Worm (Caenorhabditis elegans) whole organism, L2 larva: Measurements from ENCODE around the gene Y25C1A.8.
A peak's percentile ranks its signal among the peaks of the same experiment; 100 is the strongest.

Source experiments
- F13H6.1 ChIP-seq: sonication (generic microtip); optimal IDR thresholded peaks from 2 replicates; lab custom pipeline; 2016; ENCODE audit warnings: missing genetic modification characterization, missing compliant biosample characterization
- Y55F3AM.14 ChIP-seq: fragments of 200-800 bp; sonication (Bioruptor generic); optimal IDR thresholded peaks from 2 replicates; lab custom pipeline; 2018; ENCODE audit warnings: mild to moderate bottlenecking, missing genetic modification characterization, missing compliant biosample characterization
- ZK546.5 ChIP-seq: sonication (generic microtip); optimal IDR thresholded peaks from 2 replicates; lab custom pipeline; 2017; ENCODE audit warnings: missing biosample characterization, missing genetic modification characterization
- alr-1 ChIP-seq: fragments of 150-350 bp; optimal IDR thresholded peaks from 2 replicates; lab custom pipeline; 2014; ENCODE audit warnings: missing biosample characterization, missing genetic modification characterization
- ama-1 ChIP-seq: fragments of 150-350 bp; optimal IDR thresholded peaks from 2 replicates; lab custom pipeline; 2018; ENCODE audit warnings: inconsistent platforms
- blmp-1 ChIP-seq: sonication (generic microtip); optimal IDR thresholded peaks from 2 replicates; lab custom pipeline; 2017; ENCODE audit warnings: missing genetic modification characterization, mild to moderate bottlenecking, missing compliant biosample characterization, antibody characterized with exemption, moderate library complexity; ENCODE audit not compliant: insufficient read depth
- ceh-16 ChIP-seq: fragments of 150-350 bp; optimal IDR thresholded peaks from 2 replicates; lab custom pipeline; 2014; ENCODE audit warnings: missing biosample characterization, missing genetic modification characterization
- ceh-82 ChIP-seq: fragments of 150-350 bp; optimal IDR thresholded peaks from 2 replicates; lab custom pipeline; 2014; ENCODE audit warnings: missing biosample characterization, missing genetic modification characterization
- crh-2 ChIP-seq: sonication (generic microtip); optimal IDR thresholded peaks from 2 replicates; lab custom pipeline; 2017; ENCODE audit warnings: missing biosample characterization, missing genetic modification characterization
- dmd-4 ChIP-seq: sonication (generic microtip); optimal IDR thresholded peaks from 2 replicates; lab custom pipeline; 2017; ENCODE audit warnings: missing biosample characterization, missing genetic modification characterization
- egl-27 ChIP-seq: sonication (generic microtip); optimal IDR thresholded peaks from 3 replicates; lab custom pipeline; 2017; ENCODE audit warnings: missing biosample characterization, missing genetic modification reagents, missing genetic modification characterization
- elt-1 ChIP-seq: fragments of 150-350 bp; optimal IDR thresholded peaks from 2 replicates; lab custom pipeline; 2014; ENCODE audit warnings: missing biosample characterization, missing genetic modification characterization
- fos-1 ChIP-seq: fragments of 150-350 bp; optimal IDR thresholded peaks from 2 replicates; lab custom pipeline; 2014; ENCODE audit warnings: missing biosample characterization, missing genetic modification characterization
- gmeb-1 ChIP-seq: fragments of 150-350 bp; optimal IDR thresholded peaks from 2 replicates; lab custom pipeline; 2014; ENCODE audit warnings: missing biosample characterization, missing genetic modification characterization
- lin-11 ChIP-seq: fragments of 150-350 bp; sonication (generic microtip); optimal IDR thresholded peaks from 2 replicates; lab custom pipeline; 2014; ENCODE audit warnings: missing biosample characterization, missing genetic modification characterization, inconsistent platforms, mixed read lengths
- lin-13 ChIP-seq: fragments of 150-350 bp; optimal IDR thresholded peaks from 2 replicates; lab custom pipeline; 2014; ENCODE audit warnings: missing biosample characterization, missing genetic modification reagents, missing genetic modification characterization
- lin-39 ChIP-seq: fragments of 150-350 bp; optimal IDR thresholded peaks from 2 replicates; lab custom pipeline; 2014; ENCODE audit warnings: missing biosample characterization, missing genetic modification reagents, missing genetic modification characterization
- lsy-2 ChIP-seq, 2 experiments: fragments of 150-350 bp in 1 of 2; sonication (generic microtip) in 1 of 2; optimal IDR thresholded peaks; 2 replicates each; lab custom pipeline; 2014 to 2017; ENCODE audit warnings: missing biosample characterization in 2 of 2, missing genetic modification characterization in 2 of 2
- mbf-1 ChIP-seq: sonication (generic microtip); optimal IDR thresholded peaks from 2 replicates; lab custom pipeline; 2017; ENCODE audit warnings: missing biosample characterization, missing genetic modification characterization
- mdl-1 ChIP-seq, 2 experiments: fragments of 150-350 bp in 1 of 2; sonication (generic microtip) in 1 of 2; optimal IDR thresholded peaks; 2 replicates each; lab custom pipeline; 2017; ENCODE audit warnings: missing biosample characterization in 2 of 2, missing genetic modification characterization in 2 of 2
- nhr-10 ChIP-seq: sonication (generic microtip); optimal IDR thresholded peaks from 2 replicates; lab custom pipeline; 2017; ENCODE audit warnings: missing biosample characterization, missing genetic modification characterization
- nhr-12 ChIP-seq: fragments of 150-350 bp; optimal IDR thresholded peaks from 2 replicates; lab custom pipeline; 2014; ENCODE audit warnings: missing biosample characterization, missing genetic modification characterization
- nhr-129 ChIP-seq: fragments of 150-350 bp; optimal IDR thresholded peaks from 2 replicates; lab custom pipeline; 2014; ENCODE audit warnings: missing biosample characterization, missing genetic modification characterization
- nhr-21 ChIP-seq: fragments of 150-350 bp; optimal IDR thresholded peaks from 2 replicates; lab custom pipeline; 2014; ENCODE audit warnings: missing biosample characterization, missing genetic modification characterization
- nhr-23 ChIP-seq: fragments of 150-350 bp; optimal IDR thresholded peaks from 2 replicates; lab custom pipeline; 2014; ENCODE audit warnings: missing biosample characterization, missing genetic modification reagents, missing genetic modification characterization
- nhr-237 ChIP-seq: fragments of 150-350 bp; optimal IDR thresholded peaks from 2 replicates; lab custom pipeline; 2014; ENCODE audit warnings: missing biosample characterization, missing genetic modification characterization
- nhr-25 ChIP-seq: fragments of 150-350 bp; sonication (generic microtip); optimal IDR thresholded peaks from 3 replicates; lab custom pipeline; 2014; ENCODE audit warnings: missing biosample characterization, missing genetic modification characterization
- nhr-6 ChIP-seq: fragments of 150-350 bp; optimal IDR thresholded peaks from 2 replicates; lab custom pipeline; 2014; ENCODE audit warnings: missing biosample characterization, missing genetic modification characterization
- nhr-77 ChIP-seq: fragments of 150-350 bp; optimal IDR thresholded peaks from 2 replicates; lab custom pipeline; 2014; ENCODE audit warnings: missing biosample characterization, missing genetic modification characterization
- peb-1 ChIP-seq: fragments of 150-350 bp; optimal IDR thresholded peaks from 2 replicates; lab custom pipeline; 2014; ENCODE audit warnings: missing biosample characterization, missing genetic modification characterization
- skn-1 ChIP-seq: sonication (generic microtip); optimal IDR thresholded peaks from 2 replicates; lab custom pipeline; 2017; ENCODE audit warnings: missing biosample characterization, missing genetic modification characterization
- sma-3 ChIP-seq: sonication (generic microtip); optimal IDR thresholded peaks from 2 replicates; lab custom pipeline; 2016; ENCODE audit warnings: missing genetic modification reagents, missing genetic modification characterization, missing compliant biosample characterization
- sma-9 ChIP-seq, 2 experiments: fragments of 150-350 bp in 1 of 2; sonication (generic microtip) in 1 of 2; optimal IDR thresholded peaks; 2 replicates each; lab custom pipeline; 2014 to 2016; ENCODE audit warnings: missing genetic modification characterization in 2 of 2, mild to moderate bottlenecking in 1 of 2, missing biosample characterization in 1 of 2, missing compliant biosample characterization in 1 of 2, missing genetic modification reagents in 1 of 2, moderate library complexity in 1 of 2
- snpc-4 ChIP-seq: fragments of 150-350 bp; optimal IDR thresholded peaks from 2 replicates; lab custom pipeline; 2014; ENCODE audit warnings: missing biosample characterization, missing genetic modification characterization
- unc-55 ChIP-seq: fragments of 150-350 bp; sonication (generic microtip); optimal IDR thresholded peaks from 3 replicates; lab custom pipeline; 2014; ENCODE audit warnings: missing biosample characterization, missing genetic modification reagents, missing genetic modification characterization
- ztf-1 ChIP-seq: fragments of 200-800 bp; sonication (Bioruptor generic); conservative IDR thresholded peaks from 2 replicates; pipeline ENCODE4 v1.3.6; 2022; ENCODE audit warnings: missing genetic modification characterization, missing compliant biosample characterization
- ztf-11 ChIP-seq: sonication (generic microtip); optimal IDR thresholded peaks from 2 replicates; lab custom pipeline; 2017; ENCODE audit warnings: missing biosample characterization, missing genetic modification characterization

The Y25C1A.8 gene

ce11 chrII:3062876-3063275 lies 13.9 kb downstream of the Y25C1A.8 start:
- TF ChIP-seq nhr-23 (tag; lab: Kevin White, UChicago): no peak
- TF ChIP-seq blmp-1 (tag; lab: Kevin White, UChicago): no peak
- no peak for TF ChIP-seq lin-13 (GFP tag; lab: Kevin White, UChicago)
- no peak for TF ChIP-seq alr-1 (tag; lab: Kevin White, UChicago)
- TF ChIP-seq ZK546.5 (tag; lab: Kevin White, UChicago): no peak
- no peak for TF ChIP-seq nhr-10 (tag; lab: Kevin White, UChicago)
- no peak for TF ChIP-seq lin-39
- TF ChIP-seq nhr-77 (tag; lab: Kevin White, UChicago): no peak
- TF ChIP-seq lsy-2 (tag; optimal IDR thresholded peaks at IDR 0.05; lab: Kevin White, UChicago): no peak
- TF ChIP-seq dmd-4 (tag; lab: Kevin White, UChicago): no peak
- no peak for TF ChIP-seq sma-9 (GFP tag; optimal IDR thresholded peaks at IDR 0.05; lab: Kevin White, UChicago)
- TF ChIP-seq sma-9 (tag; optimal IDR thresholded peaks at IDR 0.05; lab: Kevin White, UChicago): no peak
- TF ChIP-seq fos-1 (tag; lab: Kevin White, UChicago): no peak
- TF ChIP-seq crh-2 (tag; lab: Kevin White, UChicago): no peak
- TF ChIP-seq ztf-1 (GFP tag; lab: Robert Waterston, UW): no peak
- no peak for TF ChIP-seq nhr-21 (tag; lab: Kevin White, UChicago)
- TF ChIP-seq skn-1: no peak
- no peak for TF ChIP-seq Y55F3AM.14 (GFP tag; lab: Kevin White, UChicago)
- TF ChIP-seq nhr-25 (tag; lab: Kevin White, UChicago): no peak

- TF ChIP-seq ceh-16 (tag; lab: Kevin White, UChicago): no peak
- no peak for TF ChIP-seq ztf-1 (GFP tag; lab: Robert Waterston, UW)
- TF ChIP-seq lin-11 (tag; lab: Kevin White, UChicago): no peak
- TF ChIP-seq nhr-6 (tag; lab: Kevin White, UChicago): no peak
- TF ChIP-seq lsy-2 (tag; optimal IDR thresholded peaks at IDR 0.05; lab: Kevin White, UChicago): peak in 1 of 2 experiments; percentile 42
- no peak for TF ChIP-seq sma-9 (GFP tag; optimal IDR thresholded peaks at IDR 0.05; lab: Kevin White, UChicago)
- no peak for TF ChIP-seq sma-9 (tag; optimal IDR thresholded peaks at IDR 0.05; lab: Kevin White, UChicago)
- no peak for TF ChIP-seq nhr-10 (tag; lab: Kevin White, UChicago)
- no peak for TF ChIP-seq blmp-1 (tag; lab: Kevin White, UChicago)
- peak; percentile 45 for TF ChIP-seq sma-3
- no peak for TF ChIP-seq elt-1 (tag; lab: Kevin White, UChicago)
- TF ChIP-seq egl-27 (tag; lab: Kevin White, UChicago): no peak
- no peak for TF ChIP-seq alr-1 (tag; lab: Kevin White, UChicago)
- TF ChIP-seq ztf-11 (tag; lab: Kevin White, UChicago): no peak
- no peak for TF ChIP-seq lin-13 (GFP tag; lab: Kevin White, UChicago)
- no peak for TF ChIP-seq nhr-12 (tag; lab: Kevin White, UChicago)
- TF ChIP-seq peb-1 (tag; lab: Kevin White, UChicago): no peak
- TF ChIP-seq skn-1: no peak
- TF ChIP-seq ceh-82 (tag; lab: Kevin White, UChicago): no peak
- no peak for TF ChIP-seq unc-55
- TF ChIP-seq crh-2 (tag; lab: Kevin White, UChicago): peak; percentile 71
- peak; percentile 8 for TF ChIP-seq fos-1 (tag; lab: Kevin White, UChicago)
- TF ChIP-seq ama-1 (lab: Kevin White, UChicago): no peak
- no peak for TF ChIP-seq nhr-237
- no peak for TF ChIP-seq dmd-4 (tag; lab: Kevin White, UChicago)
- peak; percentile 3 for TF ChIP-seq gmeb-1
- TF ChIP-seq nhr-129: no peak
- no peak for TF ChIP-seq mbf-1 (tag; lab: Kevin White, UChicago)
These were observed 14.5 kb downstream of the Y25C1A.8 start for ce11 chrII:3062222-3062621.

- TF ChIP-seq snpc-4 (tag; lab: Kevin White, UChicago) (no peak), ZK546.5 (tag; lab: Kevin White, UChicago) (no peak), crh-2 (tag; lab: Kevin White, UChicago) (no peak), lin-13 (GFP tag; lab: Kevin White, UChicago) (no peak), ama-1 (lab: Kevin White, UChicago) (no peak), Y55F3AM.14 (GFP tag; lab: Kevin White, UChicago) (no peak), lin-39 (no peak), nhr-23 (tag; lab: Kevin White, UChicago) (no peak), F13H6.1 (tag; lab: Kevin White, UChicago) (no peak), mdl-1 (tag; optimal IDR thresholded peaks at IDR 0.05; lab: Kevin White, UChicago) (no peak), nhr-6 (tag; lab: Kevin White, UChicago) (no peak)
- TF ChIP-seq, all 48 proteins: peak for 0
These were observed 15.2 kb downstream of the Y25C1A.8 start for ce11 chrII:3061605-3062004.
